Worm (Caenorhabditis elegans): ENCODE data around the gene aqp-4.
A peak's percentile ranks its signal among the peaks of the same experiment; 100 is the strongest.

Gene aqp-4

ce11 chrV:9740858-9741257 lies 3.5 kb downstream of the aqp-4 start, which contains the start of gene sta-2:
TSS of gene sta-2 (plus strand) at chrV:9741206.
- TF ChIP-seq sea-2 (GFP tag; IDR thresholded peaks at IDR 0.05) (no peak), nfyb-1 (GFP tag; IDR thresholded peaks at IDR 0.05) (no peak), D2030.7 (GFP tag; IDR thresholded peaks at IDR 0.05) (no peak), lir-1 (GFP tag; conservative IDR thresholded peaks at IDR 0.05) (no peak), zfh-2 (GFP tag; conservative IDR thresholded peaks at IDR 0.05) (no peak), ets-4 (GFP tag; optimal IDR thresholded peaks at IDR 0.05) (no peak), tbp1 (GFP tag; optimal IDR thresholded peaks at IDR 0.05) (no peak), lin-40 (tag; optimal IDR thresholded peaks at IDR 0.05) (peak; percentile 27), T07F8.4 (tag; optimal IDR thresholded peaks at IDR 0.05) (no peak)

- no peak for TF ChIP-seq hmg-20 (GFP tag; IDR thresholded peaks at IDR 0.05)
- peak; percentile 17 for TF ChIP-seq zim-3 (tag; optimal IDR thresholded peaks at IDR 0.05)
These were observed 7.6 kb downstream of the aqp-4 start, which contains the start of gene F58E6.13 for ce11 chrV:9744934-9745333. TSS of gene F58E6.13 (plus strand) at chrV:9745234.

DNA sequence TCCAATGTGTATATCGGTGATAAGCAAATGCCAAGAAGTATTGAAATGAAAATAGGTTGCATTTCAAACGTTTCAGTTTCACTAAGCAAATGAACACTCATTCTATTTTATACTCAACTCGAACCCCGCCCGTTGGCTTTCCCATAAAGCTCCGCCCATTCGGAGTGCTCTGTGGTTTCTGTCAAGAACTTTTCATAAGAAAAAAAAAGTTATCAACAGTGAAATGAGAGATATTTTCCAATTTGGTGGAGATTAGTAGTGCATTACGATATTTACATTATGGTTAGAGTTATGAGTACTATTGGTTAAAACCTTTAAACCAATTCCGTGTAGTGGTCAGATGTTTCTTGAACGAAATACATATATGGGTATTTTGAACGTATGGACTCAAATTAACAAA lies 13.0 kb downstream of the aqp-4 start, which contains the start of gene F58E6.4:
F58E6.4 (minus strand) TSS at position 101 of the 400 bp plus-strand sequence.
- TF ChIP-seq die-1 (tag; optimal IDR thresholded peaks at IDR 0.05) (no peak), B0035.1 (tag; optimal IDR thresholded peaks at IDR 0.05) (no peak), dpl-1 (GFP tag; optimal IDR thresholded peaks at IDR 0.05) (no peak), atf-7 (tag; optimal IDR thresholded peaks at IDR 0.05) (no peak), nfya-1 (tag; optimal IDR thresholded peaks at IDR 0.05; ENCODE audit: borderline replicate concordance, insufficient read depth) (no peak), ceh-100 (GFP tag; IDR thresholded peaks at IDR 0.05) (no peak), unc-130 (GFP tag; optimal IDR thresholded peaks at IDR 0.05) (no peak), mel-28 (tag; optimal IDR thresholded peaks at IDR 0.05; ENCODE audit: borderline replicate concordance) (no peak), lin-35 (GFP tag; optimal IDR thresholded peaks at IDR 0.05) (no peak), snpc-3.4 (tag; optimal IDR thresholded peaks at IDR 0.05) (no peak), akir-1 (GFP tag; optimal IDR thresholded peaks at IDR 0.05) (no peak), lin-26 (GFP tag; IDR thresholded peaks at IDR 0.05) (no peak), pha-4 (tag; optimal IDR thresholded peaks at IDR 0.05) (no peak), nhr-90 (tag; optimal IDR thresholded peaks at IDR 0.05) (no peak), madf-3 (GFP tag; IDR thresholded peaks at IDR 0.05) (no peak), hlh-12 (tag; optimal IDR thresholded peaks at IDR 0.05) (no peak), ama-1 (optimal IDR thresholded peaks at IDR 0.05) (no peak), ama-1 (GFP tag; optimal IDR thresholded peaks at IDR 0.05) (no peak), F52B5.7 (tag; optimal IDR thresholded peaks at IDR 0.05) (no peak)

DNA sequence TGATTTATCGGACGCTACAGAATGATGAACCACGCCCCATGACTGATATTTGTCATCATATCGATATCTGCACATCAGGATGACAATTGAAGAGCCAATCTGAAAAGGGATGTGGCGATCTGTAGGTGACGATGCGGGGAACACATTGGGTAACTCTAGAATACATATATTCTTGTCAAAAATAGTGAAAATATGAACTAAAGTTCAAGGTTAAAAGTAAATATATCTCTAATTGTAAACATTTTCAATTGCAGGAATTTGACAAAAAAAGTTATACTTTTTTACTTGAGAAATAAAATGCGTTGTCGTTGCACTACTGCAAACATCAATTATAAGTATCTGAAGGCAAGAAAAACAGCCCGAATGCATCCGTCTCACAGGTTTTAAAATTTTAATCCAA lies 15.6 kb downstream of the aqp-4 start, which contains the start of gene F58E6.6:
F58E6.6 (minus strand) TSS at position 101 of the 400 bp plus-strand sequence.
- no peak for TF ChIP-seq gei-17 (GFP tag; optimal IDR thresholded peaks at IDR 0.05)
- no peak for TF ChIP-seq D2030.7 (GFP tag; IDR thresholded peaks at IDR 0.05)
- TF ChIP-seq madf-6 (GFP tag; IDR thresholded peaks at IDR 0.05): no peak
- TF ChIP-seq ceh-40 (GFP tag; IDR thresholded peaks at IDR 0.05): no peak
- TF ChIP-seq B0336.3 (GFP tag; IDR thresholded peaks at IDR 0.05): no peak
- TF ChIP-seq attf-5 (GFP tag; optimal IDR thresholded peaks at IDR 0.05): no peak
- no peak for TF ChIP-seq ceh-58 (GFP tag; IDR thresholded peaks at IDR 0.05)
- TF ChIP-seq mcd-1 (GFP tag; IDR thresholded peaks at IDR 0.05): no peak
- no peak for TF ChIP-seq ztf-25 (GFP tag; IDR thresholded peaks at IDR 0.05)
- TF ChIP-seq athp-1 (tag; optimal IDR thresholded peaks at IDR 0.05): no peak
- no peak for TF ChIP-seq lag-1 (GFP tag; IDR thresholded peaks at IDR 0.05)
- TF ChIP-seq ztf-28 (GFP tag; IDR thresholded peaks at IDR 0.05): no peak
- no peak for TF ChIP-seq lir-1 (GFP tag; conservative IDR thresholded peaks at IDR 0.05)

Measured in whole organism, young adult.